Fruit fly (Drosophila melanogaster) whole organism, embryonic: ENCODE data around the gene mRpL37.

Source experiments
- Asciz ChIP-seq: fragments of 200-800 bp; sonication (Bioruptor generic); optimal IDR thresholded peaks from 2 replicates; lab custom pipeline; 2017; ENCODE audit warnings: missing biosample characterization, mild to moderate bottlenecking, missing genetic modification characterization, missing genetic modification reagents
- Bdp1 ChIP-seq: fragments of 200-800 bp; sonication (Bioruptor generic); optimal IDR thresholded peaks from 3 replicates; lab custom pipeline; 2016; ENCODE audit warnings: missing biosample characterization, missing genetic modification characterization
- C15 ChIP-seq: fragments of 200-800 bp; sonication (Bioruptor generic); IDR thresholded peaks from 3 replicates; pipeline ENCODE4 v1.3.6; 2022; ENCODE audit warnings: missing biosample characterization, missing genetic modification characterization
- CG10431 ChIP-seq: fragments of 200-800 bp; sonication (Bioruptor generic); optimal IDR thresholded peaks from 3 replicates; lab custom pipeline; 2018; ENCODE audit warnings: missing biosample characterization, mild to moderate bottlenecking, missing genetic modification characterization
- CG10654 ChIP-seq: fragments of 200-800 bp; sonication (Bioruptor generic); optimal IDR thresholded peaks from 2 replicates; lab custom pipeline; 2016; ENCODE audit warnings: missing biosample characterization, missing genetic modification characterization
- CG12155 ChIP-seq: fragments of 200-800 bp; sonication (Bioruptor generic); optimal IDR thresholded peaks from 3 replicates; lab custom pipeline; 2016; ENCODE audit warnings: missing biosample characterization, missing genetic modification characterization
- CG12391 ChIP-seq: fragments of 200-800 bp; sonication (Bioruptor generic); optimal IDR thresholded peaks from 3 replicates; lab custom pipeline; 2018; ENCODE audit warnings: missing biosample characterization, mild to moderate bottlenecking, missing genetic modification characterization, moderate library complexity
- CG12659 ChIP-seq: fragments of 200-800 bp; sonication (Bioruptor generic); optimal IDR thresholded peaks from 3 replicates; lab custom pipeline; 2017; ENCODE audit warnings: mild to moderate bottlenecking, missing biosample characterization, missing genetic modification reagents, missing genetic modification characterization
- CG13287 ChIP-seq: fragments of 200-800 bp; sonication (Bioruptor generic); IDR thresholded peaks from 2 replicates; pipeline ENCODE4 v1.3.6; 2022; ENCODE audit warnings: missing biosample characterization, missing genetic modification characterization; ENCODE audit not compliant: partially characterized antibody
- CG13296 ChIP-seq: fragments of 200-800 bp; sonication (Bioruptor generic); optimal IDR thresholded peaks from 3 replicates; lab custom pipeline; 2018; ENCODE audit warnings: missing biosample characterization, mild to moderate bottlenecking, missing genetic modification characterization
- CG13894 ChIP-seq: fragments of 200-800 bp; sonication (Bioruptor generic); optimal IDR thresholded peaks from 3 replicates; lab custom pipeline; 2018; ENCODE audit warnings: missing biosample characterization, mild to moderate bottlenecking, missing genetic modification characterization, moderate library complexity
- CG14050 ChIP-seq: fragments of 200-800 bp; sonication (Bioruptor generic); IDR thresholded peaks from 3 replicates; pipeline ENCODE4 v1.3.6; 2022; ENCODE audit warnings: missing biosample characterization, missing genetic modification characterization
- CG17328 ChIP-seq: fragments of 200-800 bp; sonication (Bioruptor generic); IDR thresholded peaks from 2 replicates; pipeline ENCODE4 v1.3.6; 2022; ENCODE audit warnings: missing biosample characterization, missing genetic modification characterization
- CG17802 ChIP-seq: fragments of 200-800 bp; sonication (Bioruptor generic); optimal IDR thresholded peaks from 2 replicates; lab custom pipeline; 2018; ENCODE audit warnings: missing biosample characterization, mild to moderate bottlenecking, missing genetic modification characterization, moderate library complexity
- CG18262 ChIP-seq: fragments of 200-800 bp; optimal IDR thresholded peaks from 3 replicates; lab custom pipeline; 2019; ENCODE audit warnings: missing biosample characterization, mild to moderate bottlenecking, missing genetic modification characterization, moderate library complexity
- CG2116 ChIP-seq: fragments of 200-800 bp; sonication (Bioruptor generic); optimal IDR thresholded peaks from 3 replicates; lab custom pipeline; 2018; ENCODE audit warnings: missing biosample characterization, mild to moderate bottlenecking, missing genetic modification characterization
- CG30020 ChIP-seq: fragments of 200-800 bp; optimal IDR thresholded peaks from 2 replicates; lab custom pipeline; 2019; ENCODE audit warnings: missing biosample characterization, mild to moderate bottlenecking, missing genetic modification characterization, moderate library complexity
- CG33557 ChIP-seq: fragments of 200-800 bp; sonication (Bioruptor generic); optimal IDR thresholded peaks from 2 replicates; lab custom pipeline; 2019; ENCODE audit warnings: missing biosample characterization, mild to moderate bottlenecking, missing genetic modification characterization, moderate library complexity
- CG3847 ChIP-seq: fragments of 200-800 bp; sonication (Bioruptor generic); IDR thresholded peaks from 2 replicates; pipeline ENCODE4 v1.3.6; 2022; ENCODE audit warnings: missing biosample characterization, missing genetic modification characterization
- CG4617 ChIP-seq: fragments of 200-800 bp; sonication (Bioruptor generic); optimal IDR thresholded peaks from 3 replicates; lab custom pipeline; 2016; ENCODE audit warnings: missing biosample characterization, missing genetic modification characterization, borderline replicate concordance
- CG4707 ChIP-seq: fragments of 200-800 bp; sonication (Bioruptor generic); optimal IDR thresholded peaks from 2 replicates; lab custom pipeline; 2018; ENCODE audit warnings: missing biosample characterization, mild to moderate bottlenecking, missing genetic modification characterization, moderate library complexity
- CG6175 ChIP-seq: fragments of 200-800 bp; sonication (Bioruptor generic); IDR thresholded peaks from 3 replicates; pipeline ENCODE4 v1.3.6; 2022; ENCODE audit warnings: missing biosample characterization, missing genetic modification characterization
- CG6683 ChIP-seq: fragments of 200-800 bp; sonication (Bioruptor generic); optimal IDR thresholded peaks from 2 replicates; lab custom pipeline; 2017; ENCODE audit warnings: missing biosample characterization, mild to moderate bottlenecking, missing genetic modification characterization, missing genetic modification reagents
- CG9932 ChIP-seq: fragments of 200-800 bp; sonication (Bioruptor generic); IDR thresholded peaks from 2 replicates; pipeline ENCODE4 v1.3.6; 2022; ENCODE audit warnings: missing biosample characterization, missing genetic modification characterization
- CoRest ChIP-seq: fragments of 200-800 bp; sonication (Bioruptor generic); optimal IDR thresholded peaks from 3 replicates; lab custom pipeline; 2018; ENCODE audit warnings: missing biosample characterization, mild to moderate bottlenecking, missing genetic modification characterization, moderate library complexity
- Dip3 ChIP-seq: fragments of 200-800 bp; sonication (Bioruptor generic); optimal IDR thresholded peaks from 3 replicates; lab custom pipeline; 2016; ENCODE audit warnings: missing biosample characterization, missing genetic modification characterization
- Elba2 ChIP-seq: fragments of 200-800 bp; sonication (Bioruptor generic); optimal IDR thresholded peaks from 3 replicates; lab custom pipeline; 2016; ENCODE audit warnings: missing biosample characterization, missing genetic modification characterization
- Fer2 ChIP-seq: fragments of 200-800 bp; sonication (Bioruptor generic); optimal IDR thresholded peaks from 2 replicates; lab custom pipeline; 2018; ENCODE audit warnings: missing biosample characterization, mild to moderate bottlenecking, missing genetic modification characterization, moderate library complexity
- HLH4C ChIP-seq: fragments of 200-800 bp; sonication (Bioruptor generic); IDR thresholded peaks from 3 replicates; pipeline ENCODE4 v1.3.6; 2022; ENCODE audit warnings: missing biosample characterization, missing genetic modification characterization; ENCODE audit not compliant: partially characterized antibody
- Lim3 ChIP-seq: fragments of 200-800 bp; sonication (Bioruptor generic); IDR thresholded peaks from 2 replicates; pipeline ENCODE4 v1.3.6; 2022; ENCODE audit warnings: missing biosample characterization, missing genetic modification characterization
- MESR4 ChIP-seq: fragments of 200-800 bp; sonication (Bioruptor generic); optimal IDR thresholded peaks from 2 replicates; lab custom pipeline; 2018; ENCODE audit warnings: missing biosample characterization, mild to moderate bottlenecking, missing genetic modification characterization, moderate library complexity
- Meics ChIP-seq: fragments of 200-800 bp; sonication (Bioruptor generic); optimal IDR thresholded peaks from 2 replicates; lab custom pipeline; 2017; ENCODE audit warnings: missing biosample characterization, mild to moderate bottlenecking, missing genetic modification characterization
- Opbp ChIP-seq: fragments of 200-800 bp; sonication (Bioruptor generic); IDR thresholded peaks from 3 replicates; pipeline ENCODE4 v1.3.6; 2022; ENCODE audit warnings: missing biosample characterization, missing genetic modification characterization; ENCODE audit not compliant: partially characterized antibody
- Sin3A ChIP-seq: fragments of >200 bp; optimal IDR thresholded peaks from 2 replicates; lab custom pipeline; 2018
- Taf1 ChIP-seq: fragments of 200-800 bp; sonication (Bioruptor generic); IDR thresholded peaks from 2 replicates; pipeline ENCODE4 v1.3.6; 2022; ENCODE audit warnings: missing biosample characterization, missing genetic modification characterization
- Xbp1 ChIP-seq: fragments of 200-800 bp; sonication (Bioruptor generic); optimal IDR thresholded peaks from 3 replicates; lab custom pipeline; 2016; ENCODE audit warnings: missing biosample characterization, mild to moderate bottlenecking, missing genetic modification characterization
- chinmo ChIP-seq: fragments of 200-800 bp; sonication (Bioruptor generic); IDR thresholded peaks from 4 replicates; pipeline ENCODE4 v1.3.6; 2022; ENCODE audit warnings: missing biosample characterization, missing genetic modification characterization; ENCODE audit not compliant: partially characterized antibody
- dimm ChIP-seq: fragments of 200-800 bp; sonication (Bioruptor generic); IDR thresholded peaks from 2 replicates; pipeline ENCODE4 v1.3.6; 2022; ENCODE audit warnings: missing biosample characterization, missing genetic modification characterization
- eyg ChIP-seq: fragments of 200-800 bp; sonication (Bioruptor generic); optimal IDR thresholded peaks from 3 replicates; lab custom pipeline; 2016; ENCODE audit warnings: missing biosample characterization, missing genetic modification characterization
- gro ChIP-seq: fragments of 200-800 bp; sonication (Bioruptor generic); optimal IDR thresholded peaks from 2 replicates; lab custom pipeline; 2016; ENCODE audit warnings: missing biosample characterization, missing genetic modification characterization
- gsb-n ChIP-seq: fragments of 200-800 bp; sonication (Bioruptor generic); optimal IDR thresholded peaks from 3 replicates; lab custom pipeline; 2018; ENCODE audit warnings: missing biosample characterization, mild to moderate bottlenecking, missing genetic modification characterization
- jing ChIP-seq: fragments of 200-800 bp; sonication (Bioruptor generic); optimal IDR thresholded peaks from 2 replicates; lab custom pipeline; 2018; ENCODE audit warnings: missing biosample characterization, mild to moderate bottlenecking, missing genetic modification characterization
- knrl ChIP-seq: fragments of 200-800 bp; sonication (Bioruptor generic); IDR thresholded peaks from 3 replicates; pipeline ENCODE4 v1.3.6; 2022; ENCODE audit warnings: missing biosample characterization, missing genetic modification characterization; ENCODE audit not compliant: partially characterized antibody
- lilli ChIP-seq: fragments of 200-800 bp; sonication (Bioruptor generic); optimal IDR thresholded peaks from 3 replicates; lab custom pipeline; 2016; ENCODE audit warnings: missing biosample characterization, missing genetic modification characterization
- pb ChIP-seq: fragments of 200-800 bp; sonication (Bioruptor generic); optimal IDR thresholded peaks from 3 replicates; lab custom pipeline; 2016; ENCODE audit warnings: missing biosample characterization, missing genetic modification characterization
- pho ChIP-seq: fragments of 200-800 bp; sonication (Bioruptor generic); optimal IDR thresholded peaks from 2 replicates; lab custom pipeline; 2016; ENCODE audit warnings: missing biosample characterization, missing genetic modification characterization
- repo ChIP-seq: fragments of 200-800 bp; sonication (Bioruptor generic); optimal IDR thresholded peaks from 2 replicates; lab custom pipeline; 2016; ENCODE audit warnings: missing biosample characterization, missing genetic modification characterization
- rib ChIP-seq: fragments of 200-800 bp; sonication (Bioruptor generic); IDR thresholded peaks from 2 replicates; pipeline ENCODE4 v1.3.6; 2022; ENCODE audit warnings: missing biosample characterization, missing genetic modification characterization
- slbo ChIP-seq: fragments of 200-800 bp; sonication (Bioruptor generic); IDR thresholded peaks from 2 replicates; pipeline ENCODE4 v1.3.6; 2022; ENCODE audit warnings: missing biosample characterization, missing genetic modification characterization
- ssp ChIP-seq: fragments of 200-800 bp; sonication (Bioruptor generic); IDR thresholded peaks from 2 replicates; pipeline ENCODE4 v1.3.6; 2022; ENCODE audit warnings: missing biosample characterization, missing genetic modification characterization
- zfh2 ChIP-seq: fragments of 200-800 bp; sonication (Bioruptor generic); optimal IDR thresholded peaks from 2 replicates; lab custom pipeline; 2016; ENCODE audit warnings: missing biosample characterization, missing genetic modification characterization

mRpL37 gene

DNA sequence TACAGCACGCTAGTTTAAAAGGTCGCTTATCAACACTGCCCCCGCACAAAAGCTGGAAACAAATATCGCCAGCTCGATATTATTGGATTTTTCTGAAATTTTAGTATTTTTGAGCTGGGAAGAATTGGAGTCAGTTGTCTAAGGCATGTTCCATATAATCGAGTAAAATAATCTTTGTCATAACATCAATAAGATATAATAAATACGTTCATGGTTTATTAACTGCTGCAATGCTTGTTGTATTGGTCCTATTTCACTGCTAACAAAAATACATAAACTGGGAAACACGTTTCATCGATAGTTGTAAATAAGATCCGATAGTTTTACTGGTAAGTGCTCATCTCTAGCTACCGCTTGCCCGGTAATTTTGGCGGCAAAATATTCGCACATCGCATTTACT is 4.3 kb upstream of the mRpL37 start, which contains the start of the genes Art1 and Mcm5 (continued):
- peak; percentile 3 for TF ChIP-seq CG13296 (GFP tag; lab: Kevin White, UChicago)
- no peak for TF ChIP-seq C15 (GFP tag; lab: Robert Waterston, UW)
- TF ChIP-seq zfh2 (GFP tag; lab: Kevin White, UChicago), result peak; percentile 77
- peak; percentile 80 for TF ChIP-seq CoRest (tag; lab: Kevin White, UChicago)
- TF ChIP-seq CG9932, result peak; percentile 75
- peak; percentile 36 for TF ChIP-seq CG18262 (tag; lab: Kevin White, UChicago)
- peak; percentile 89 for TF ChIP-seq HLH4C (GFP tag; lab: Robert Waterston, UW)
- TF ChIP-seq CG30020 (tag; lab: Kevin White, UChicago), result peak; percentile 61
- TF ChIP-seq Fer2 (tag; lab: Kevin White, UChicago), result no peak
- no peak for TF ChIP-seq CG10431 (GFP tag; lab: Kevin White, UChicago)
- TF ChIP-seq gro, result peak; percentile 64
- TF ChIP-seq CG4707 (GFP tag; lab: Kevin White, UChicago), result no peak
- peak; percentile 24; the same call in 1 of the 2 replicates for TF ChIP-seq slbo
- no peak for TF ChIP-seq pb
- no peak for TF ChIP-seq rib (GFP tag; lab: Robert Waterston, UW)
- no peak for TF ChIP-seq Lim3 (GFP tag; lab: Robert Waterston, UW)
- no peak for TF ChIP-seq Elba2 (GFP tag; lab: Kevin White, UChicago)
- no peak for TF ChIP-seq Taf1 (GFP tag; lab: Robert Waterston, UW)
- no peak for TF ChIP-seq Asciz
- TF ChIP-seq knrl, result peak; percentile 98
- no peak for TF ChIP-seq CG17328 (GFP tag; lab: Robert Waterston, UW)
- TF ChIP-seq CG6175, result no peak
- peak; percentile 43 for TF ChIP-seq CG17802 (tag; lab: Kevin White, UChicago)
- TF ChIP-seq eyg (GFP tag; lab: Kevin White, UChicago), result peak; percentile 14
- TF ChIP-seq dimm, result no peak
- TF ChIP-seq lilli (GFP tag; lab: Kevin White, UChicago), result peak; percentile 66
- peak; percentile 85 for TF ChIP-seq Dip3 (GFP tag; lab: Kevin White, UChicago)
- TF ChIP-seq CG12659 (GFP tag; lab: Kevin White, UChicago), result peak; percentile 78
- peak; percentile 61 for TF ChIP-seq CG12155 (GFP tag; lab: Kevin White, UChicago)
- TF ChIP-seq pho (GFP tag; lab: Kevin White, UChicago), result peak; percentile 60
- TF ChIP-seq CG4617 (GFP tag; lab: Kevin White, UChicago), result peak; percentile 62
- TF ChIP-seq CG10654 (GFP tag; lab: Kevin White, UChicago), result peak; percentile 23
- TF ChIP-seq chinmo (GFP tag; lab: Robert Waterston, UW), result 0 out of 4 replicates have a peak, but pooled peaks have one; percentile 73
- TF ChIP-seq CG12391 (tag; lab: Kevin White, UChicago), result peak; percentile 51
- peak; percentile 62 for TF ChIP-seq CG3847 (GFP tag; lab: Robert Waterston, UW)
- TF ChIP-seq Xbp1 (GFP tag; lab: Kevin White, UChicago), result peak; percentile 62
- no peak for TF ChIP-seq repo
- TF ChIP-seq CG14050 (GFP tag; lab: Robert Waterston, UW), result no peak
- TF ChIP-seq Meics, result peak; percentile 24
- TF ChIP-seq jing, result no peak
- TF ChIP-seq CG2116 (GFP tag; lab: Kevin White, UChicago), result peak; percentile 79
- no peak for TF ChIP-seq CG13894 (tag; lab: Kevin White, UChicago)
- TF ChIP-seq Bdp1 (GFP tag; lab: Kevin White, UChicago), result no peak
- TF ChIP-seq CG33557 (GFP tag; lab: Kevin White, UChicago), result peak; percentile 41
- TF ChIP-seq Sin3A (lab: Kevin White, UChicago), result peak; percentile 99
- TF ChIP-seq ssp (GFP tag; lab: Robert Waterston, UW), result peak; percentile 42
- TF ChIP-seq Opbp (GFP tag; lab: Robert Waterston, UW), result peak; percentile 80
- TF ChIP-seq gsb-n, result no peak
- TF ChIP-seq CG6683 (GFP tag; lab: Kevin White, UChicago), result no peak
- peak; percentile 11 for TF ChIP-seq MESR4 (GFP tag; lab: Kevin White, UChicago)
- TF ChIP-seq CG13287, result peak; percentile 96
